Worm (Caenorhabditis elegans) whole organism, L4/young adult: Measurements from ENCODE around the gene H38K22.6.

Experiments used
- W03F9.2 ChIP-seq: fragments of 150-350 bp; optimal IDR thresholded peaks from 2 replicates; lab custom pipeline; 2014; ENCODE audit warnings: missing biosample characterization, missing genetic modification characterization
- dao-5 ChIP-seq: sonication (generic microtip); optimal IDR thresholded peaks from 2 replicates; lab custom pipeline; 2016; ENCODE audit warnings: missing genotype, missing genetic modification characterization, moderate library complexity, missing compliant biosample characterization
- him-1 ChIP-seq: sonication (generic microtip); optimal IDR thresholded peaks from 2 replicates; lab custom pipeline; 2016; ENCODE audit warnings: missing genotype, missing genetic modification reagents, missing genetic modification characterization, missing compliant biosample characterization

The H38K22.6 gene

ce11 chrIII:4362332-4362731 is 42.1 kb downstream of the H38K22.6 start:
- no peak for TF ChIP-seq dao-5
- no peak for TF ChIP-seq W03F9.2 (tag; lab: Kevin White, UChicago)
- TF ChIP-seq him-1 (tag; lab: Kevin White, UChicago), result no peak

- TF ChIP-seq him-1 (tag; lab: Kevin White, UChicago) (no peak), W03F9.2 (tag; lab: Kevin White, UChicago) (no peak), dao-5 (no peak)
Observed at ce11 chrIII:4364974-4365373, 44.8 kb downstream of the H38K22.6 start, which contains the start of gene ckb-1. Gene ckb-1 (plus strand): TSS chrIII:4365274.

ce11 chrIII:4367649-4368048 is 47.4 kb downstream of the H38K22.6 start, which contains the start of gene ckb-2:
Gene ckb-2 (plus strand): TSS chrIII:4367949.
- TF ChIP-seq W03F9.2 (tag; lab: Kevin White, UChicago), result no peak
- TF ChIP-seq dao-5, result no peak
- TF ChIP-seq him-1 (tag; lab: Kevin White, UChicago), result no peak

ce11 chrIII:4369381-4369809 is 49.2 kb downstream of the H38K22.6 start:
- TF ChIP-seq dao-5, result peak; percentile 75

ce11 chrIII:4370585-4370984 is 50.4 kb downstream of the H38K22.6 start, which contains the start of gene ckb-3:
Gene ckb-3 (plus strand): TSS chrIII:4370885.
- TF ChIP-seq W03F9.2 (tag; lab: Kevin White, UChicago), result no peak
- no peak for TF ChIP-seq him-1 (tag; lab: Kevin White, UChicago)
- TF ChIP-seq dao-5, result no peak
